Worm (Caenorhabditis elegans): ENCODE results near the gene srg-4.

srg-4 gene

ce11 chrIII:6278301-6278827, 16.5 kb upstream of the srg-4 start, which contains the start of gene C18F10.7 (continued):
- TF ChIP-seq T07F8.4 (tag; optimal IDR thresholded peaks at IDR 0.05) = no peak
- TF ChIP-seq Y53F4B.3 (GFP tag; IDR thresholded peaks at IDR 0.05) = no peak
- peak; percentile 68 for TF ChIP-seq zfh-2 (GFP tag; conservative IDR thresholded peaks at IDR 0.05)
- peak; percentile 60 for TF ChIP-seq lin-54 (GFP tag; optimal IDR thresholded peaks at IDR 0.05)
- TF ChIP-seq unc-130 (GFP tag; optimal IDR thresholded peaks at IDR 0.05) = no peak
- no peak for TF ChIP-seq ccch-3 (GFP tag; optimal IDR thresholded peaks at IDR 0.05)
- no peak for TF ChIP-seq B0035.1 (tag; optimal IDR thresholded peaks at IDR 0.05)
- TF ChIP-seq snpc-1.3 (tag; optimal IDR thresholded peaks at IDR 0.05; ENCODE audit: insufficient read depth) = peak; percentile 83
- peak; percentile 49 for TF ChIP-seq F49E8.2 (tag; optimal IDR thresholded peaks at IDR 0.05; ENCODE audit: insufficient read depth)
- no peak for TF ChIP-seq snpc-4 (GFP tag; optimal IDR thresholded peaks at IDR 0.05)
- peak in 2 of 4 experiments; percentile 9 to 39 for TF ChIP-seq snpc-4 (tag; optimal IDR thresholded peaks at IDR 0.05)
- no peak for TF ChIP-seq zim-3 (tag; optimal IDR thresholded peaks at IDR 0.05)
- TF ChIP-seq repo-1 (tag; optimal IDR thresholded peaks at IDR 0.05) = no peak
- no peak for TF ChIP-seq egl-18 (GFP tag; IDR thresholded peaks at IDR 0.05)
- no peak for TF ChIP-seq ztf-26 (tag; optimal IDR thresholded peaks at IDR 0.05)
- peak; percentile 75 for TF ChIP-seq lsl-1 (GFP tag; optimal IDR thresholded peaks at IDR 0.05)
- TF ChIP-seq F33H1.4 (GFP tag; IDR thresholded peaks at IDR 0.05) = peak; percentile 47
- TF ChIP-seq mxl-1 (tag; optimal IDR thresholded peaks at IDR 0.05) = no peak
- peak; percentile 2 for TF ChIP-seq him-1 (tag; optimal IDR thresholded peaks at IDR 0.05)
- TF ChIP-seq K11D2.4 (GFP tag; IDR thresholded peaks at IDR 0.05) = no peak
- TF ChIP-seq snpc-1.1 (tag; optimal IDR thresholded peaks at IDR 0.05; ENCODE audit: insufficient read depth) = no peak
- no peak for TF ChIP-seq rec-8 (tag; optimal IDR thresholded peaks at IDR 0.05)
- TF ChIP-seq C06A6.2 (GFP tag; conservative IDR thresholded peaks at IDR 0.05) = 0 out of 2 replicates have a peak, but pooled peaks have one; percentile 16
- no peak for TF ChIP-seq ceh-100 (GFP tag; IDR thresholded peaks at IDR 0.05)
- no peak for TF ChIP-seq Y67H2A.10 (GFP tag; conservative IDR thresholded peaks at IDR 0.05)
- no peak for TF ChIP-seq hlh-26 (GFP tag; conservative IDR thresholded peaks at IDR 0.05)
- no peak for TF ChIP-seq nhr-27 (tag; optimal IDR thresholded peaks at IDR 0.05)
- no peak for TF ChIP-seq somi-1 (GFP tag; optimal IDR thresholded peaks at IDR 0.05)
- TF ChIP-seq F23B12.7 (tag; optimal IDR thresholded peaks at IDR 0.05; ENCODE audit: insufficient read depth) = no peak

- TF ChIP-seq tbx-9 (tag; optimal IDR thresholded peaks at IDR 0.05; ENCODE audit: borderline replicate concordance) = no peak
- TF ChIP-seq bed-2 (GFP tag; IDR thresholded peaks at IDR 0.05) = no peak
- no peak for TF ChIP-seq F57A8.1 (GFP tag; optimal IDR thresholded peaks at IDR 0.05)
- no peak for TF ChIP-seq rpc-1 (optimal IDR thresholded peaks at IDR 0.05)
- no peak for TF ChIP-seq rpc-1 (tag; optimal IDR thresholded peaks at IDR 0.05)
- no peak for TF ChIP-seq let-607 (tag; optimal IDR thresholded peaks at IDR 0.05)
- TF ChIP-seq xnd-1 (tag; optimal IDR thresholded peaks at IDR 0.05) = no peak
- no peak for TF ChIP-seq lir-1 (GFP tag; conservative IDR thresholded peaks at IDR 0.05)
- no peak for TF ChIP-seq F23B12.7 (tag; optimal IDR thresholded peaks at IDR 0.05; ENCODE audit: insufficient read depth)
- TF ChIP-seq F10E7.11 (tag; optimal IDR thresholded peaks at IDR 0.05) = no peak
- no peak for TF ChIP-seq nhr-27 (tag; optimal IDR thresholded peaks at IDR 0.05)
- no peak for TF ChIP-seq T07F8.4 (tag; optimal IDR thresholded peaks at IDR 0.05)
- TF ChIP-seq F49E8.2 (tag; optimal IDR thresholded peaks at IDR 0.05; ENCODE audit: insufficient read depth) = no peak
- no peak for TF ChIP-seq C17E4.6 (GFP tag; IDR thresholded peaks at IDR 0.05)
Observed at ce11 chrIII:6272868-6273267, 11.0 kb upstream of the srg-4 start, which contains the start of gene C18F10.2. TSS of gene C18F10.2 (plus strand) at chrIII:6273168.

Data from whole organism, young adult.